Worm (Caenorhabditis elegans) whole organism, L3 larva: ENCODE data around the gene bub-3.

Experiments used
- aly-2 ChIP-seq: fragments of 150-350 bp; optimal IDR thresholded peaks from 2 replicates; lab custom pipeline; 2014; ENCODE audit warnings: missing biosample characterization, missing genetic modification characterization
- ama-1 ChIP-seq: fragments of 150-350 bp; optimal IDR thresholded peaks from 2 replicates; lab custom pipeline; 2018
- daf-12 ChIP-seq: fragments of 150-350 bp; optimal IDR thresholded peaks from 2 replicates; lab custom pipeline; 2014; ENCODE audit warnings: missing biosample characterization, missing genetic modification reagents, missing genetic modification characterization
- elt-1 ChIP-seq: fragments of 150-350 bp; optimal IDR thresholded peaks from 2 replicates; lab custom pipeline; 2014; ENCODE audit warnings: missing biosample characterization, missing genetic modification characterization
- elt-3 ChIP-seq, 3 experiments: fragments of 150-350 bp in 1 of 3; sonication (generic microtip) in 2 of 3; optimal IDR thresholded peaks; 2 replicates in 2 of 3; 4 replicates in 1 of 3; lab custom pipeline; 2014 to 2017; ENCODE audit warnings: missing biosample characterization in 3 of 3, missing genetic modification characterization in 3 of 3
- jun-1 ChIP-seq: fragments of 150-350 bp; optimal IDR thresholded peaks from 2 replicates; lab custom pipeline; 2014; ENCODE audit warnings: missing biosample characterization, missing genetic modification reagents, missing genetic modification characterization
- lin-15B ChIP-seq: fragments of 150-350 bp; optimal IDR thresholded peaks from 2 replicates; lab custom pipeline; 2014; ENCODE audit warnings: missing biosample characterization, missing genetic modification characterization
- nhr-12 ChIP-seq: fragments of 150-350 bp; optimal IDR thresholded peaks from 2 replicates; lab custom pipeline; 2014; ENCODE audit warnings: missing biosample characterization, missing genetic modification characterization
- nhr-23 ChIP-seq: fragments of 150-350 bp; optimal IDR thresholded peaks from 2 replicates; lab custom pipeline; 2014; ENCODE audit warnings: missing biosample characterization, missing genetic modification reagents, missing genetic modification characterization
- nhr-237 ChIP-seq: fragments of 150-350 bp; optimal IDR thresholded peaks from 2 replicates; lab custom pipeline; 2014; ENCODE audit warnings: missing biosample characterization, missing genetic modification characterization
- sea-2 ChIP-seq: fragments of 150-350 bp; sonication (generic microtip); optimal IDR thresholded peaks from 4 replicates; lab custom pipeline; 2014; ENCODE audit warnings: missing biosample characterization, missing genetic modification reagents, missing genetic modification characterization
- snpc-4 ChIP-seq: fragments of 150-350 bp; optimal IDR thresholded peaks from 2 replicates; lab custom pipeline; 2014; ENCODE audit warnings: missing biosample characterization, missing genetic modification characterization

DNA sequence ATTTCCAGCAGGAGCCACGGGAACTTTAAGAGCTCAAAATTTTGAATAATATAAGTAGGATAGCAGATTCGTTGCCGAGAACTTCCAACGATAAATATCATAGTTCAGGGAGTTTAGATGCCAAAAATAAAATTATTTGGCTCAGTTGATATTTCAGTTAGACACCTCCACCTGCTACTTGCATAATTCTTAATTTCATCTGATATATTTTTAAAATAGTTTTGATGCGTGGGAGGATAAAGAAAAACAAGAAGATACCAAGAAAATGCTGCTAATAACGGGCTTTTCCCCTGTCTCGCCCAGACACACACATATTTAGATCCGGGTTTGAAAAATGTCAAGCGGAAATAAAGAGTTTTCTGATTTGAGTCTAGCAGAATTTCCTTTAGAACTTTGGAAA, 4.6 kb upstream of the bub-3 start, which contains the start of gene sre-46:
- TF ChIP-seq elt-3 (tag; optimal IDR thresholded peaks at IDR 0.05; lab: Kevin White, UChicago) = no peak
- TF ChIP-seq ama-1 (lab: Kevin White, UChicago) = no peak
- TF ChIP-seq sea-2 (GFP tag; lab: Kevin White, UChicago) = no peak
- no peak for TF ChIP-seq nhr-23 (tag; lab: Kevin White, UChicago)
- TF ChIP-seq aly-2 = no peak
- no peak for TF ChIP-seq lin-15B
- TF ChIP-seq snpc-4 (tag; lab: Kevin White, UChicago) = no peak
- no peak for TF ChIP-seq jun-1 (tag; lab: Kevin White, UChicago)
- no peak for TF ChIP-seq nhr-237 (tag; lab: Kevin White, UChicago)
- TF ChIP-seq nhr-12 = no peak
- no peak for TF ChIP-seq daf-12 (tag; lab: Kevin White, UChicago)
- TF ChIP-seq elt-1 (tag; lab: Kevin White, UChicago) = no peak
